Fruit fly (Drosophila melanogaster) Kc167 (cell line): ENCODE data around the gene Cyp28d1.

ENCODE experiments used
- Myc ChIP-seq: fragments of >200 bp; optimal IDR thresholded peaks from 2 replicates; lab custom pipeline; 2017; ENCODE audit warnings: missing external identifiers
- Sin3A ChIP-seq: fragments of >200 bp; optimal IDR thresholded peaks from 2 replicates; lab custom pipeline; 2018; ENCODE audit warnings: missing external identifiers
- h ChIP-seq: fragments of >200 bp; optimal IDR thresholded peaks from 3 replicates; lab custom pipeline; 2018; ENCODE audit warnings: missing external identifiers
- insv ChIP-seq: fragments of >200 bp; optimal IDR thresholded peaks from 3 replicates; lab custom pipeline; 2018; ENCODE audit warnings: missing external identifiers
- psq ChIP-seq: fragments of >200 bp; optimal IDR thresholded peaks from 2 replicates; lab custom pipeline; 2017; ENCODE audit warnings: missing external identifiers

dm6 chr2L:5236346-5236809 is 26.1 kb downstream of the Cyp28d1 start:
- TF ChIP-seq h (lab: Kevin White, UChicago) (no peak), insv (no peak), Myc (no peak), Sin3A (lab: Kevin White, UChicago) (no peak), psq (lab: Kevin White, UChicago) (no peak)
